Fruit fly (Drosophila melanogaster) whole organism, wandering third instar larva: ENCODE measurements around the gene Sur.

Experiments used
- Abd-B ChIP-seq: fragments of >200 bp; optimal IDR thresholded peaks from 2 replicates; lab custom pipeline; 2017; ENCODE audit warnings: missing biosample characterization, missing genetic modification characterization
- CG32264 ChIP-seq: fragments of 200-800 bp; sonication (Bioruptor generic); optimal IDR thresholded peaks from 2 replicates; lab custom pipeline; 2016; ENCODE audit warnings: missing biosample characterization, missing genetic modification characterization
- CG9705 ChIP-seq: fragments of 200-800 bp; sonication (Bioruptor generic); optimal IDR thresholded peaks from 2 replicates; lab custom pipeline; 2018; ENCODE audit warnings: missing biosample characterization, mild to moderate bottlenecking, missing genetic modification characterization
- CrebA ChIP-seq: fragments of 200-800 bp; sonication (Bioruptor generic); optimal IDR thresholded peaks from 2 replicates; lab custom pipeline; 2016; ENCODE audit warnings: missing biosample characterization, mild to moderate bottlenecking, missing genetic modification characterization, borderline replicate concordance
- Dfd ChIP-seq: fragments of >200 bp; optimal IDR thresholded peaks from 2 replicates; lab custom pipeline; 2017; ENCODE audit warnings: missing biosample characterization, missing genetic modification characterization
- Dif ChIP-seq: fragments of 200-275, 200-300 bp; sonication (Bioruptor generic); optimal IDR thresholded peaks from 2 replicates; lab custom pipeline; 2018; ENCODE audit warnings: missing biosample characterization, missing genetic modification characterization; ENCODE audit not compliant: partially characterized antibody
- GATAd ChIP-seq: sonication (Bioruptor generic); optimal IDR thresholded peaks from 2 replicates; lab custom pipeline; 2016; ENCODE audit warnings: missing biosample characterization, missing genetic modification characterization
- HLH106 ChIP-seq: fragments of 200-800 bp; optimal IDR thresholded peaks from 3 replicates; lab custom pipeline; 2019; ENCODE audit warnings: missing biosample characterization, mild to moderate bottlenecking, missing genetic modification characterization, moderate library complexity
- Hnf4 ChIP-seq: fragments of 200-800 bp; sonication (Bioruptor generic); optimal IDR thresholded peaks from 2 replicates; lab custom pipeline; 2016; ENCODE audit warnings: missing biosample characterization, mild to moderate bottlenecking, missing genetic modification characterization
- Hr78 ChIP-seq: fragments of >200 bp; optimal IDR thresholded peaks from 2 replicates; lab custom pipeline; 2017; ENCODE audit warnings: missing biosample characterization, missing genetic modification characterization
- Hr83 ChIP-seq: fragments of 200-300 bp; sonication (Bioruptor generic); optimal IDR thresholded peaks from 2 replicates; lab custom pipeline; 2016; ENCODE audit warnings: missing biosample characterization, mild to moderate bottlenecking, missing genetic modification characterization, moderate library complexity; ENCODE audit not compliant: poor library complexity, severe bottlenecking
- Jra ChIP-seq: sonication (Bioruptor generic); optimal IDR thresholded peaks from 2 replicates; lab custom pipeline; 2016; ENCODE audit warnings: missing biosample characterization, missing genetic modification characterization
- Mio ChIP-seq: sonication (Bioruptor generic); optimal IDR thresholded peaks from 2 replicates; lab custom pipeline; 2016; ENCODE audit warnings: missing biosample characterization, missing genetic modification characterization
- Myc ChIP-seq: fragments of >200 bp; optimal IDR thresholded peaks from 2 replicates; lab custom pipeline; 2017
- N ChIP-seq: fragments of >200 bp; optimal IDR thresholded peaks from 2 replicates; lab custom pipeline; 2018; ENCODE audit warnings: missing biosample characterization, missing external identifiers, missing genetic modification characterization
- OdsH ChIP-seq: fragments of 200-800 bp; sonication (Bioruptor generic); optimal IDR thresholded peaks from 2 replicates; lab custom pipeline; 2016; ENCODE audit warnings: missing biosample characterization, mild to moderate bottlenecking, missing genetic modification characterization
- Rel ChIP-seq, 2 experiments: fragments of 200-800 bp; sonication (Bioruptor generic) in 1 of 2; optimal IDR thresholded peaks; 2 replicates in 1 of 2; 3 replicates in 1 of 2; lab custom pipeline; 2016 to 2019; ENCODE audit warnings: mild to moderate bottlenecking in 2 of 2, missing biosample characterization in 2 of 2, missing genetic modification characterization in 2 of 2, moderate library complexity in 1 of 2
- Sp1 ChIP-seq: fragments of 200-800 bp; sonication (Bioruptor generic); optimal IDR thresholded peaks from 3 replicates; lab custom pipeline; 2019; ENCODE audit warnings: missing biosample characterization, mild to moderate bottlenecking, missing genetic modification characterization, moderate library complexity
- Vsx2 ChIP-seq: fragments of 200-300, 225-300 bp; sonication (Bioruptor generic); optimal IDR thresholded peaks from 2 replicates; lab custom pipeline; 2018; ENCODE audit warnings: missing biosample characterization, missing genetic modification characterization; ENCODE audit not compliant: partially characterized antibody
- br ChIP-seq: fragments of 200-800 bp; sonication (Bioruptor generic); optimal IDR thresholded peaks from 2 replicates; lab custom pipeline; 2016; ENCODE audit warnings: missing biosample characterization, missing genetic modification characterization
- brk ChIP-seq: fragments of 200-800 bp; sonication (Bioruptor generic); optimal IDR thresholded peaks from 2 replicates; lab custom pipeline; 2016; ENCODE audit warnings: missing biosample characterization, mild to moderate bottlenecking, missing genetic modification characterization
- dl ChIP-seq, 2 experiments: fragments of 175-275, 200-275 bp in 1 of 2; fragments of 200-275 bp in 1 of 2; sonication (Bioruptor generic); optimal IDR thresholded peaks; lab custom pipeline; 2018; ENCODE audit warnings: mild to moderate bottlenecking in 2 of 2, missing biosample characterization in 2 of 2, missing genetic modification characterization in 2 of 2, moderate library complexity in 2 of 2; ENCODE audit not compliant: partially characterized antibody in 2 of 2, insufficient read depth in 1 of 2
- dmrt93B ChIP-seq: fragments of 200-800 bp; sonication (Bioruptor generic); optimal IDR thresholded peaks from 2 replicates; lab custom pipeline; 2018; ENCODE audit warnings: missing biosample characterization, mild to moderate bottlenecking, missing genetic modification characterization
- dsf ChIP-seq: sonication (Bioruptor generic); optimal IDR thresholded peaks from 2 replicates; lab custom pipeline; 2016; ENCODE audit warnings: missing biosample characterization, missing genetic modification characterization, borderline replicate concordance
- ey ChIP-seq: fragments of 200-800 bp; sonication (Bioruptor generic); optimal IDR thresholded peaks from 2 replicates; lab custom pipeline; 2016; ENCODE audit warnings: missing biosample characterization, missing genetic modification characterization
- foxo ChIP-seq, 2 experiments: fragments of 200-800 bp; sonication (Bioruptor generic); optimal IDR thresholded peaks; 2 replicates in 1 of 2; 3 replicates in 1 of 2; lab custom pipeline; 2016 to 2017; ENCODE audit warnings: missing biosample characterization in 2 of 2, missing genetic modification characterization in 2 of 2
- fru ChIP-seq: fragments of 200-800 bp; sonication (Bioruptor generic); optimal IDR thresholded peaks from 3 replicates; lab custom pipeline; 2016; ENCODE audit warnings: missing biosample characterization, mild to moderate bottlenecking, missing genetic modification characterization
- h ChIP-seq: fragments of 200-800 bp; sonication (Bioruptor generic); optimal IDR thresholded peaks from 3 replicates; lab custom pipeline; 2016; ENCODE audit warnings: missing biosample characterization, mild to moderate bottlenecking, missing genetic modification characterization
- jim ChIP-seq: fragments of 175-275, 200-325 bp; sonication (Bioruptor generic); optimal IDR thresholded peaks from 2 replicates; lab custom pipeline; 2016; ENCODE audit warnings: missing biosample characterization, mild to moderate bottlenecking, missing genetic modification characterization
- lola ChIP-seq: fragments of >200 bp; optimal IDR thresholded peaks from 2 replicates; lab custom pipeline; 2017; ENCODE audit warnings: missing biosample characterization, missing genetic modification characterization
- pan ChIP-seq: fragments of >200 bp; optimal IDR thresholded peaks from 2 replicates; lab custom pipeline; 2017
- psq ChIP-seq: fragments of 200-800 bp; sonication (Bioruptor generic); optimal IDR thresholded peaks from 3 replicates; lab custom pipeline; 2017; ENCODE audit warnings: missing biosample characterization, mild to moderate bottlenecking, missing genetic modification characterization, moderate library complexity
- rgr ChIP-seq: fragments of 200-800 bp; sonication (Bioruptor generic); optimal IDR thresholded peaks from 3 replicates; lab custom pipeline; 2016; ENCODE audit warnings: missing biosample characterization, mild to moderate bottlenecking, missing genetic modification characterization
- sage ChIP-seq: fragments of 200-800 bp; sonication (Bioruptor generic); optimal IDR thresholded peaks from 2 replicates; lab custom pipeline; 2016; ENCODE audit warnings: missing biosample characterization, mild to moderate bottlenecking, missing genetic modification characterization
- sv ChIP-seq: fragments of 200-800 bp; sonication (Bioruptor generic); optimal IDR thresholded peaks from 3 replicates; lab custom pipeline; 2016; ENCODE audit warnings: missing biosample characterization, missing genetic modification characterization
- tai ChIP-seq: sonication (Bioruptor generic); optimal IDR thresholded peaks from 2 replicates; lab custom pipeline; 2016; ENCODE audit warnings: missing biosample characterization, missing genetic modification characterization
- usp ChIP-seq: fragments of >200 bp; optimal IDR thresholded peaks from 2 replicates; lab custom pipeline; 2017; ENCODE audit warnings: missing biosample characterization, missing genetic modification characterization
- woc ChIP-seq: sonication (Bioruptor generic); optimal IDR thresholded peaks from 2 replicates; lab custom pipeline; 2016; ENCODE audit warnings: missing biosample characterization, mild to moderate bottlenecking, missing genetic modification characterization

Sur gene

dm6 chr2L:10201743-10202142 lies 2.8 kb upstream of the Sur start:
- TF ChIP-seq fru, result no peak
- no peak for TF ChIP-seq Mio (GFP tag; lab: Kevin White, UChicago)
- TF ChIP-seq Hr78 (GFP tag; lab: Kevin White, UChicago), result no peak
- TF ChIP-seq OdsH, result no peak
- no peak for TF ChIP-seq woc (GFP tag; lab: Kevin White, UChicago)
- TF ChIP-seq CG32264, result no peak
- TF ChIP-seq dsf, result no peak
- TF ChIP-seq br (GFP tag; lab: Kevin White, UChicago), result no peak
- no peak for TF ChIP-seq Dfd (GFP tag; lab: Kevin White, UChicago)
- TF ChIP-seq psq (GFP tag; lab: Kevin White, UChicago), result no peak
- TF ChIP-seq Hr83 (GFP tag; lab: Kevin White, UChicago), result no peak

dm6 chr2L:10200847-10201246 lies 1.9 kb upstream of the Sur start, which contains the start of the genes Ripalpha and RpL7:
TSS of gene Ripalpha (minus strand) at chr2L:10200974.
TSS of gene RpL7 (plus strand) at chr2L:10201004.
- TF ChIP-seq dmrt93B (GFP tag; lab: Kevin White, UChicago) (peak; percentile 99), Vsx2 (GFP tag; lab: Kevin White, UChicago) (peak; percentile 89), Abd-B (no peak), OdsH (peak; percentile 96), foxo (GFP tag; optimal IDR thresholded peaks at IDR 0.05; lab: Kevin White, UChicago) (peak; percentile 52 to 97), Hnf4 (GFP tag; lab: Kevin White, UChicago) (peak; percentile 96), br (GFP tag; lab: Kevin White, UChicago) (peak; percentile 98), woc (GFP tag; lab: Kevin White, UChicago) (peak; percentile 71), CG9705 (GFP tag; lab: Kevin White, UChicago) (peak; percentile 97), fru (peak; percentile 86), rgr (GFP tag; lab: Kevin White, UChicago) (peak; percentile 99), Sp1 (peak; percentile 95), Dfd (GFP tag; lab: Kevin White, UChicago) (no peak), sv (GFP tag; lab: Kevin White, UChicago) (peak; percentile 98), GATAd (peak; percentile 80), dsf (peak; percentile 88), CG32264 (peak; percentile 93), N (GFP tag; lab: Kevin White, UChicago) (no peak), Rel (GFP tag; optimal IDR thresholded peaks at IDR 0.05; lab: Kevin White, UChicago) (peak; percentile 58), Rel (tag; optimal IDR thresholded peaks at IDR 0.05; lab: Kevin White, UChicago) (peak; percentile 81), pan (lab: Kevin White, UChicago) (no peak), jim (GFP tag; lab: Kevin White, UChicago) (peak; percentile 2), CrebA (GFP tag; lab: Kevin White, UChicago) (no peak), usp (GFP tag; lab: Kevin White, UChicago) (no peak), brk (GFP tag; lab: Kevin White, UChicago) (peak; percentile 87), ey (GFP tag; lab: Kevin White, UChicago) (peak; percentile 89), Myc (lab: Kevin White, UChicago) (peak; percentile 77), Jra (GFP tag; lab: Kevin White, UChicago) (peak; percentile 89), Mio (GFP tag; lab: Kevin White, UChicago) (peak; percentile 91), Dif (peak; percentile 71), HLH106 (tag; lab: Kevin White, UChicago) (peak; percentile 91), dl (GFP tag; optimal IDR thresholded peaks at IDR 0.05; lab: Kevin White, UChicago; ENCODE audit: insufficient read depth in 1 of 2, partially characterized antibody in 2 of 2) (no peak), Hr78 (GFP tag; lab: Kevin White, UChicago) (no peak), h (peak; percentile 98), sage (GFP tag; lab: Kevin White, UChicago) (peak; percentile 88), tai (GFP tag; lab: Kevin White, UChicago) (peak; percentile 62), Hr83 (GFP tag; lab: Kevin White, UChicago) (peak; percentile 100), psq (GFP tag; lab: Kevin White, UChicago) (peak; percentile 85), lola (no peak)
